Worm (Caenorhabditis elegans) whole organism, early embryonic: ENCODE data around the gene F56B3.11.

Source experiments
- aly-1 ChIP-seq: sonication (generic microtip); optimal IDR thresholded peaks from 2 replicates; lab custom pipeline; 2016; ENCODE audit warnings: missing genetic modification characterization, missing compliant biosample characterization
- ama-1 ChIP-seq: fragments of 150-350 bp; optimal IDR thresholded peaks from 2 replicates; lab custom pipeline; 2014
- ceh-13 ChIP-seq: fragments of 200-800 bp; sonication (Bioruptor generic); optimal IDR thresholded peaks from 2 replicates; lab custom pipeline; 2018; ENCODE audit warnings: mild to moderate bottlenecking, missing genetic modification characterization, missing compliant biosample characterization
- ceh-36 ChIP-seq: sonication (generic microtip); optimal IDR thresholded peaks from 2 replicates; lab custom pipeline; 2016; ENCODE audit warnings: missing genetic modification characterization, inconsistent platforms, missing compliant biosample characterization
- flt-1 ChIP-seq: fragments of 200-800 bp; sonication (Bioruptor generic); IDR thresholded peaks from 2 replicates; pipeline ENCODE4 v1.3.6; 2022; ENCODE audit warnings: missing genetic modification characterization, missing compliant biosample characterization
- hmbx-1 ChIP-seq: sonication (generic microtip); optimal IDR thresholded peaks from 2 replicates; lab custom pipeline; 2016; ENCODE audit warnings: mild to moderate bottlenecking, missing genetic modification characterization, missing compliant biosample characterization
- hmg-4 ChIP-seq: fragments of 200-800 bp; sonication (Bioruptor generic); optimal IDR thresholded peaks from 2 replicates; lab custom pipeline; 2018; ENCODE audit warnings: mild to moderate bottlenecking, missing genetic modification characterization, missing compliant biosample characterization
- pes-1 ChIP-seq: fragments of 200-800 bp; sonication (Bioruptor generic); IDR thresholded peaks from 2 replicates; pipeline ENCODE4 v1.3.6; 2022; ENCODE audit warnings: missing genetic modification reagents, missing genetic modification characterization, missing compliant biosample characterization
- scrt-1 ChIP-seq: fragments of 200-800 bp; sonication (Bioruptor generic); IDR thresholded peaks from 2 replicates; pipeline ENCODE4 v1.3.6; 2022; ENCODE audit warnings: missing genetic modification characterization, missing compliant biosample characterization
- sea-1 ChIP-seq: fragments of 200-800 bp; sonication (Bioruptor generic); conservative IDR thresholded peaks from 2 replicates; pipeline ENCODE4 v1.3.6; 2022; ENCODE audit warnings: missing genetic modification characterization, missing compliant biosample characterization
- tbx-11 ChIP-seq: fragments of 200-800 bp; sonication (Bioruptor generic); IDR thresholded peaks from 2 replicates; pipeline ENCODE4 v1.3.6; 2022; ENCODE audit warnings: missing genetic modification characterization, missing compliant biosample characterization
- tbx-37 ChIP-seq: fragments of 200-800 bp; sonication (Bioruptor generic); conservative IDR thresholded peaks from 2 replicates; pipeline ENCODE4 v1.3.6; 2022; ENCODE audit warnings: missing genetic modification reagents, missing genetic modification characterization, missing compliant biosample characterization

DNA sequence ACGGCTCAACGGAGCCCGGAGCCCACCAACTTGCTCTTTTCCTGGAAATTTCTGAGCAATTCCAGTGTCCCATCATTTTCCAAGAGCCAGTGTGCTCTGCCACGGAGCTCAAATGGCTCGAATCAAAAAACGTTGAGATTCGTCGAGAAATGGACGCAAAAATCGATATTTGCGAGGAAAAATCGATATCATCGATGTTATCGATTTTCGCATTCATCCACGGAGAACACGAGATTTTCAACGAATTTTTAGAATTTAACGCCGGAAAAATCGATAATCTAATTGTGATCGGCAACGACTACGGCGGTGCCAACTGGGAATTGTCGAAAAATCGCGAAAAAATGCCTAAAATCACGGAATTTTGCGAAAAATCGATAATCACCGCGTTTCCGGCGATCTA, 9.3 kb upstream of the F56B3.11 start:
- no peak for TF ChIP-seq tbx-11 (GFP tag; lab: Robert Waterston, UW)
- TF ChIP-seq ama-1: no peak
- no peak for TF ChIP-seq ceh-36 (tag; lab: Kevin White, UChicago)
- TF ChIP-seq flt-1 (GFP tag; lab: Robert Waterston, UW): no peak
- no peak for TF ChIP-seq ceh-13 (GFP tag; lab: Kevin White, UChicago)
- no peak for TF ChIP-seq hmbx-1 (tag; lab: Kevin White, UChicago)
- TF ChIP-seq tbx-37 (GFP tag; lab: Robert Waterston, UW): no peak
- TF ChIP-seq scrt-1 (GFP tag; lab: Robert Waterston, UW): no peak
- 0 out of 2 replicates have a peak, but pooled peaks have one; percentile 6 for TF ChIP-seq pes-1 (GFP tag; lab: Robert Waterston, UW)
- no peak for TF ChIP-seq sea-1 (GFP tag; lab: Robert Waterston, UW)
- TF ChIP-seq hmg-4 (GFP tag; lab: Kevin White, UChicago): no peak
- no peak for TF ChIP-seq aly-1 (tag; lab: Kevin White, UChicago)
